Worm (Caenorhabditis elegans): ENCODE results near the gene srh-131.
A peak's percentile ranks its signal among the peaks of the same experiment; 100 is the strongest.

Gene srh-131

ce11 chrV:17021361-17021760, 16.1 kb downstream of the srh-131 start, which contains the start of gene F49H6.12:
Gene F49H6.12, minus strand, starts transcription at chrV:17021461.
- TF ChIP-seq ceh-82 (tag; optimal IDR thresholded peaks at IDR 0.05) (no peak), elt-3 (tag; optimal IDR thresholded peaks at IDR 0.05) (no peak), ceh-28 (tag; optimal IDR thresholded peaks at IDR 0.05) (no peak), fkh-2 (tag; optimal IDR thresholded peaks at IDR 0.05) (no peak), ZK546.5 (tag; optimal IDR thresholded peaks at IDR 0.05) (no peak), eor-1 (tag; optimal IDR thresholded peaks at IDR 0.05) (no peak), snpc-4 (tag; optimal IDR thresholded peaks at IDR 0.05) (no peak), nfya-1 (tag; optimal IDR thresholded peaks at IDR 0.05; ENCODE audit: insufficient read depth) (no peak), elt-2 (tag; optimal IDR thresholded peaks at IDR 0.05) (no peak), ztf-11 (tag; optimal IDR thresholded peaks at IDR 0.05) (no peak), mdl-1 (tag; optimal IDR thresholded peaks at IDR 0.05) (no peak), fkh-10 (GFP tag; optimal IDR thresholded peaks at IDR 0.05) (no peak), nhr-43 (tag; optimal IDR thresholded peaks at IDR 0.05; ENCODE audit: poor library complexity, severe bottlenecking) (no peak), ztf-4 (tag; optimal IDR thresholded peaks at IDR 0.05) (no peak), lin-39 (tag; optimal IDR thresholded peaks at IDR 0.05) (no peak), hmg-11 (tag; optimal IDR thresholded peaks at IDR 0.05) (no peak), nhr-76 (tag; optimal IDR thresholded peaks at IDR 0.05) (no peak)

ce11 chrV:17022613-17023322, 17.5 kb downstream of the srh-131 start, which contains the start of the genes F49H6.8 and F49H6.5:
Gene F49H6.8, minus strand, starts transcription at chrV:17022663.
Gene F49H6.5, plus strand, starts transcription at chrV:17023241.
- TF ChIP-seq jun-1 (tag; optimal IDR thresholded peaks at IDR 0.05) (peak; percentile 21), elt-2 (tag; optimal IDR thresholded peaks at IDR 0.05) (peak; percentile 70), unc-39 (tag; optimal IDR thresholded peaks at IDR 0.05) (no peak), lin-15B (tag; optimal IDR thresholded peaks at IDR 0.05) (no peak)

ce11 chrV:17026289-17026688, 21.0 kb downstream of the srh-131 start, which contains the start of gene F49H6.15:
Gene F49H6.15, minus strand, starts transcription at chrV:17026389.
- no peak for TF ChIP-seq ceh-16 (tag; optimal IDR thresholded peaks at IDR 0.05)
- TF ChIP-seq nhr-12 (tag; optimal IDR thresholded peaks at IDR 0.05), result no peak
- TF ChIP-seq nhr-237 (tag; optimal IDR thresholded peaks at IDR 0.05), result no peak
- no peak for TF ChIP-seq nhr-25 (tag; optimal IDR thresholded peaks at IDR 0.05)
- no peak for TF ChIP-seq egl-27 (tag; optimal IDR thresholded peaks at IDR 0.05)
- no peak for TF ChIP-seq aly-2 (tag; optimal IDR thresholded peaks at IDR 0.05)
- no peak for TF ChIP-seq nhr-77 (tag; optimal IDR thresholded peaks at IDR 0.05)
- no peak for TF ChIP-seq pqm-1 (tag; optimal IDR thresholded peaks at IDR 0.05)
- no peak for TF ChIP-seq egl-5 (tag; optimal IDR thresholded peaks at IDR 0.05)
- no peak for TF ChIP-seq eor-1 (tag; optimal IDR thresholded peaks at IDR 0.05)
- no peak for TF ChIP-seq ceh-9 (tag; optimal IDR thresholded peaks at IDR 0.05)

- TF ChIP-seq ZK546.5 (tag; optimal IDR thresholded peaks at IDR 0.05) (no peak), fkh-10 (GFP tag; optimal IDR thresholded peaks at IDR 0.05) (no peak), elt-3 (tag; optimal IDR thresholded peaks at IDR 0.05) (no peak), jun-1 (tag; optimal IDR thresholded peaks at IDR 0.05) (no peak), nhr-23 (tag; optimal IDR thresholded peaks at IDR 0.05) (no peak), nfya-1 (tag; optimal IDR thresholded peaks at IDR 0.05; ENCODE audit: insufficient read depth) (no peak), snpc-4 (tag; optimal IDR thresholded peaks at IDR 0.05) (no peak), nhr-11 (tag; optimal IDR thresholded peaks at IDR 0.05) (no peak), ztf-11 (tag; optimal IDR thresholded peaks at IDR 0.05) (no peak), elt-2 (tag; optimal IDR thresholded peaks at IDR 0.05) (no peak), mml-1 (tag; optimal IDR thresholded peaks at IDR 0.05) (no peak), unc-62 (GFP tag; optimal IDR thresholded peaks at IDR 0.05) (no peak), zag-1 (tag; optimal IDR thresholded peaks at IDR 0.05) (no peak), ceh-28 (tag; optimal IDR thresholded peaks at IDR 0.05) (no peak), ztf-4 (tag; optimal IDR thresholded peaks at IDR 0.05) (no peak), ceh-82 (tag; optimal IDR thresholded peaks at IDR 0.05) (no peak), eor-1 (tag; optimal IDR thresholded peaks at IDR 0.05) (no peak), R02D3.7 (tag; optimal IDR thresholded peaks at IDR 0.05) (no peak), egl-5 (tag; optimal IDR thresholded peaks at IDR 0.05) (no peak), nhr-76 (tag; optimal IDR thresholded peaks at IDR 0.05) (no peak)
Measured at ce11 chrV:17030430-17030829, 25.1 kb downstream of the srh-131 start.

Measured in whole organism, L3 larva.